Worm (Caenorhabditis elegans): ENCODE data around the gene R166.2.

Gene R166.2

ce11 chrII:10547311-10547710 lies 9.8 kb upstream of the R166.2 start:
- TF ChIP-seq flt-1 (GFP tag; IDR thresholded peaks at IDR 0.05) (peak; percentile 61; the same call in 1 of the 2 replicates), ref-1 (GFP tag; conservative IDR thresholded peaks at IDR 0.05) (no peak)

ce11 chrII:10546784-10547087 lies 9.3 kb upstream of the R166.2 start:
- TF ChIP-seq flt-1 (GFP tag; IDR thresholded peaks at IDR 0.05) (no peak), tab-1 (GFP tag; IDR thresholded peaks at IDR 0.05) (no peak), ref-1 (GFP tag; conservative IDR thresholded peaks at IDR 0.05) (no peak), cog-1 (tag; optimal IDR thresholded peaks at IDR 0.05) (no peak), klf-2 (GFP tag; conservative IDR thresholded peaks at IDR 0.05) (no peak), T22C8.4 (GFP tag; IDR thresholded peaks at IDR 0.05) (no peak), ztf-29 (GFP tag; IDR thresholded peaks at IDR 0.05) (no peak), med-1 (GFP tag; optimal IDR thresholded peaks at IDR 0.05; ENCODE audit: insufficient read depth) (no peak)

DNA sequence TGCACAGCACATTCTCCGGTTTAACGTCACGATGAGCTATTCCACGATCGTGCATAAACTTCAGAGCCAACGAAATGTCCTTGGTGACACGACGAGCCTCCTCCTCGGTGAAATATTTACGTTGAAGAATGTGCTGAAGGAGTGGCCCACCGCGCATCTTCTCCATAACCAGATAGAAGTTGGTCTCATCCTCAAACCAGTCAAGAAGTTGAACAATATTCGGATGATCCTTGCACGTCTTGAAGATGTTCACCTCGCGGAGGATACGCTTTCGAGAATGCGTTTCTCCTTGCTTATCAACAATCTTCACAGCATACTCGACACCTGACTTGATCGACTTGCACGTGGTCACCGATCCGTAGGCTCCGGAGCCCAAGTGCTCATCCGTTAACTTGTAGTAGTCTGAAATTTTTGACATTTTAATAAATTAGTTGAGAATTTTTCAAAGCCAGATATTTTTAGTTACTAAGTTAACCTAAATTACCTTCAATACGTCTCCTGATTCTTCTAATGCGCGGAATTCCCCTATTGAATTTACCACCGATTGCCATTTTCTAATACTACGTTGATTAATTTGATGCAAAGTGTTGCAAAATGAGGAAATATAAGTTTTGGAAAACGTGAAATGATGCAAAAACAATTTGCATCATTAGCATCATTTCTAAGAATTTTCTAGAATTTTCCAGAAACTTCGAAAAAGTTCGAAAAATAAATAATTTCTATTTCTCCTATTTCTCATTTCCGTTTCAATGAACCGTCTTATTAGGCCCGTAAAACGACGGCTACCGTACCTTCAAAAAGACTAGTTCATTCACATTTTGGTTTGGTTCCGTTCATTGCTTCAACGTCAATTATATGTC lies 8.7 kb upstream of the R166.2 start:
- no peak for TF ChIP-seq ztf-23 (GFP tag; IDR thresholded peaks at IDR 0.05)
- no peak for TF ChIP-seq klf-2 (GFP tag; conservative IDR thresholded peaks at IDR 0.05)
- TF ChIP-seq med-1 (GFP tag; optimal IDR thresholded peaks at IDR 0.05; ENCODE audit: insufficient read depth), result no peak
- no peak for TF ChIP-seq cog-1 (tag; optimal IDR thresholded peaks at IDR 0.05)

ce11 chrII:10545213-10545612 lies 7.7 kb upstream of the R166.2 start:
- peak; percentile 73 for TF ChIP-seq flt-1 (GFP tag; IDR thresholded peaks at IDR 0.05)
- TF ChIP-seq ref-1 (GFP tag; conservative IDR thresholded peaks at IDR 0.05), result 0 out of 2 replicates have a peak, but pooled peaks have one; percentile 12
- TF ChIP-seq ztf-23 (GFP tag; IDR thresholded peaks at IDR 0.05), result no peak

- TF ChIP-seq ztf-29 (GFP tag; IDR thresholded peaks at IDR 0.05), result no peak
- no peak for TF ChIP-seq klf-2 (GFP tag; conservative IDR thresholded peaks at IDR 0.05)
- no peak for TF ChIP-seq cog-1 (tag; optimal IDR thresholded peaks at IDR 0.05)
- TF ChIP-seq T22C8.4 (GFP tag; IDR thresholded peaks at IDR 0.05), result 0 out of 2 replicates have a peak, but pooled peaks have one; percentile 13
Observed at ce11 chrII:10544374-10544908, 7.0 kb upstream of the R166.2 start.

ce11 chrII:10543457-10544137 lies 6.1 kb upstream of the R166.2 start:
- TF ChIP-seq ztf-23 (GFP tag; IDR thresholded peaks at IDR 0.05) (no peak), tab-1 (GFP tag; IDR thresholded peaks at IDR 0.05) (no peak), flt-1 (GFP tag; IDR thresholded peaks at IDR 0.05) (no peak), ztf-29 (GFP tag; IDR thresholded peaks at IDR 0.05) (no peak), klf-2 (GFP tag; conservative IDR thresholded peaks at IDR 0.05) (no peak), med-1 (GFP tag; optimal IDR thresholded peaks at IDR 0.05; ENCODE audit: insufficient read depth) (no peak), T22C8.4 (GFP tag; IDR thresholded peaks at IDR 0.05) (no peak), cog-1 (tag; optimal IDR thresholded peaks at IDR 0.05) (no peak), ref-1 (GFP tag; conservative IDR thresholded peaks at IDR 0.05) (no peak; the same call in 1 of the 2 replicates)

ce11 chrII:10542654-10543456 lies 5.4 kb upstream of the R166.2 start:
- no peak for TF ChIP-seq cog-1 (tag; optimal IDR thresholded peaks at IDR 0.05)
- no peak for TF ChIP-seq T22C8.4 (GFP tag; IDR thresholded peaks at IDR 0.05)
- no peak for TF ChIP-seq ztf-23 (GFP tag; IDR thresholded peaks at IDR 0.05)
- no peak for TF ChIP-seq flt-1 (GFP tag; IDR thresholded peaks at IDR 0.05)
- no peak for TF ChIP-seq ztf-29 (GFP tag; IDR thresholded peaks at IDR 0.05)
- no peak for TF ChIP-seq klf-2 (GFP tag; conservative IDR thresholded peaks at IDR 0.05)
- TF ChIP-seq med-1 (GFP tag; optimal IDR thresholded peaks at IDR 0.05; ENCODE audit: insufficient read depth), result no peak
- TF ChIP-seq tab-1 (GFP tag; IDR thresholded peaks at IDR 0.05), result no peak
- TF ChIP-seq ref-1 (GFP tag; conservative IDR thresholded peaks at IDR 0.05), result no peak

DNA sequence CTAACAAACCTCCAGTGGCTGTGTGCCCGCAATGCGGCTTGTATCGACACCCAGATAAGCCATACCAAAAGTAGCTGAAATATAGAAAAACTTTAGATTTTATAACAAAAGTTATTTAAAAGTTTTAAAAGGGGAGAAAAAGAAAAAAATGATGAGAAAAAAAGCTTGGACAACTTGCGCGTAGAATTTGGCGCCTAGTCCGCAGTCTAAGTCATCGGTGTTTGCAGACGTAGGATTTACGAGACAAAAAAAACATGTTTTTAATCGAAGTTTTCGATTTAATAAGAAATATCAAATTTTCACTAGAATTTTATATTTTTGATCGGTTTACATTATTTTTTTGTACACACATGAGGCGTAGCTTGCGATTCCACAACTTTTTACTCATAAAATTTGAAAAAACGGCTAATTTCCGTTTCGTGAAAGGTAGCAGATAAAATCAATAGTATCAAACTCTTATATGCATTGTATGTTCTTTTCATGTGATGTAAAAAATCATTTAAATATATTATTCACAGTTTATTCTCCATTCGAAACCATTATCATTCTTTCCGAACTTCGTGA lies 4.5 kb upstream of the R166.2 start, which contains the start of gene pro-1:
Gene pro-1 (minus strand): TSS at position 74 of the 564 bp plus-strand sequence.
- TF ChIP-seq ztf-29 (GFP tag; IDR thresholded peaks at IDR 0.05), result no peak
- TF ChIP-seq klf-2 (GFP tag; conservative IDR thresholded peaks at IDR 0.05), result no peak
- peak; percentile 59; the same call in 1 of the 2 replicates for TF ChIP-seq flt-1 (GFP tag; IDR thresholded peaks at IDR 0.05)
- peak; percentile 53 for TF ChIP-seq cog-1 (tag; optimal IDR thresholded peaks at IDR 0.05)
- TF ChIP-seq tab-1 (GFP tag; IDR thresholded peaks at IDR 0.05), result no peak

- TF ChIP-seq med-1 (GFP tag; optimal IDR thresholded peaks at IDR 0.05; ENCODE audit: insufficient read depth) (no peak), ztf-29 (GFP tag; IDR thresholded peaks at IDR 0.05) (no peak), ztf-23 (GFP tag; IDR thresholded peaks at IDR 0.05) (no peak), cog-1 (tag; optimal IDR thresholded peaks at IDR 0.05) (no peak), tab-1 (GFP tag; IDR thresholded peaks at IDR 0.05) (no peak), ref-1 (GFP tag; conservative IDR thresholded peaks at IDR 0.05) (no peak), klf-2 (GFP tag; conservative IDR thresholded peaks at IDR 0.05) (no peak), T22C8.4 (GFP tag; IDR thresholded peaks at IDR 0.05) (no peak), flt-1 (GFP tag; IDR thresholded peaks at IDR 0.05) (no peak)
Observed at ce11 chrII:10539232-10539631, 1.8 kb upstream of the R166.2 start, which contains the start of gene R166.3. TSS of gene R166.3 (minus strand) at chrII:10539332.

Data from whole organism, midembryonic.